Fruit fly (Drosophila melanogaster) whole organism, embryonic: ENCODE results near the gene kkv.

ENCODE experiments used
- CG17361 ChIP-seq: fragments of 200-800 bp; sonication (Bioruptor generic); IDR thresholded peaks from 3 replicates; pipeline ENCODE4 v1.3.6; 2022; ENCODE audit warnings: missing biosample characterization, missing genetic modification characterization
- Mes4 ChIP-seq: fragments of 200-800 bp; sonication (Bioruptor generic); optimal IDR thresholded peaks from 2 replicates; lab custom pipeline; 2016; ENCODE audit warnings: missing biosample characterization, missing genetic modification characterization
- Rx ChIP-seq: fragments of 200-800 bp; sonication (Bioruptor generic); IDR thresholded peaks from 2 replicates; pipeline ENCODE4 v1.3.6; 2022; ENCODE audit warnings: missing biosample characterization, missing genetic modification characterization
- sens ChIP-seq: fragments of 200-800 bp; sonication (Bioruptor generic); peaks from one replicate; lab custom pipeline; 2016; ENCODE audit warnings: missing biosample characterization, missing genetic modification characterization

dm6 chr3R:5350393-5350972, 42.2 kb downstream of the kkv start, which contains the start of gene mtd:
- TF ChIP-seq sens (no peak), Rx (GFP tag; lab: Robert Waterston, UW) (no peak), CG17361 (no peak), Mes4 (GFP tag; lab: Kevin White, UChicago) (no peak)
